Worm (Caenorhabditis elegans) whole organism, mixed stage, embryonic: ENCODE measurements around the gene math-34.
"Not testable (repeated sequence)": the region's sequence is repeated elsewhere in the genome, so short reads cannot be mapped to it uniquely, and the experiment has no call there.

Experiments used
- M03D4.4 ChIP-seq: sonication (generic microtip); optimal IDR thresholded peaks from 2 replicates; lab custom pipeline; 2017; ENCODE audit warnings: mild to moderate bottlenecking, missing genetic modification characterization, missing compliant biosample characterization
- bed-3 ChIP-seq: fragments of 200-800 bp; sonication (Bioruptor generic); optimal IDR thresholded peaks from 3 replicates; lab custom pipeline; 2018; ENCODE audit warnings: mild to moderate bottlenecking, missing genetic modification characterization, moderate library complexity, missing compliant biosample characterization
- blmp-1 ChIP-seq: fragments of 150-350 bp; optimal IDR thresholded peaks from 2 replicates; lab custom pipeline; 2014; ENCODE audit warnings: missing biosample characterization, missing genetic modification characterization
- ceh-39 ChIP-seq: fragments of 150-350 bp; optimal IDR thresholded peaks from 2 replicates; lab custom pipeline; 2014; ENCODE audit warnings: missing biosample characterization, missing genetic modification characterization
- ceh-43 ChIP-seq: fragments of 200-800 bp; sonication (Bioruptor generic); optimal IDR thresholded peaks from 2 replicates; lab custom pipeline; 2018; ENCODE audit warnings: mild to moderate bottlenecking, missing genetic modification characterization, moderate library complexity, missing compliant biosample characterization
- ceh-83 ChIP-seq: fragments of 200-800 bp; sonication (Bioruptor generic); optimal IDR thresholded peaks from 2 replicates; lab custom pipeline; 2018; ENCODE audit warnings: mild to moderate bottlenecking, missing genetic modification characterization, missing compliant biosample characterization
- cnd-1 ChIP-seq: fragments of 200-800 bp; sonication (Bioruptor generic); optimal IDR thresholded peaks from 2 replicates; lab custom pipeline; 2018; ENCODE audit warnings: mild to moderate bottlenecking, missing genetic modification characterization, missing compliant biosample characterization
- drap-1 ChIP-seq: fragments of 200-800 bp; sonication (Bioruptor generic); optimal IDR thresholded peaks from 3 replicates; lab custom pipeline; 2018; ENCODE audit warnings: mild to moderate bottlenecking, missing genetic modification characterization, missing compliant biosample characterization
- flh-1 ChIP-seq: fragments of 200-800 bp; sonication (Bioruptor generic); optimal IDR thresholded peaks from 2 replicates; lab custom pipeline; 2018; ENCODE audit warnings: mild to moderate bottlenecking, missing genetic modification characterization, moderate library complexity, missing compliant biosample characterization
- ham-2 ChIP-seq: fragments of 200-800 bp; sonication (Bioruptor generic); optimal IDR thresholded peaks from 2 replicates; lab custom pipeline; 2018; ENCODE audit warnings: mild to moderate bottlenecking, missing genetic modification characterization, missing compliant biosample characterization
- hlh-1 ChIP-seq: fragments of 150-350 bp; optimal IDR thresholded peaks from 2 replicates; lab custom pipeline; 2014; ENCODE audit warnings: missing biosample characterization, missing genetic modification reagents, missing genetic modification characterization
- lin-13 ChIP-seq: fragments of 150-350 bp; optimal IDR thresholded peaks from 2 replicates; lab custom pipeline; 2014; ENCODE audit warnings: missing biosample characterization, missing genetic modification characterization
- lin-32 ChIP-seq: fragments of 200-800 bp; sonication (Bioruptor generic); optimal IDR thresholded peaks from 2 replicates; lab custom pipeline; 2018; ENCODE audit warnings: mild to moderate bottlenecking, missing genetic modification characterization, missing compliant biosample characterization
- lsy-2 ChIP-seq: fragments of 150-350 bp; optimal IDR thresholded peaks from 2 replicates; lab custom pipeline; 2014; ENCODE audit warnings: missing biosample characterization, missing genetic modification characterization
- mab-5 ChIP-seq: fragments of 150-350 bp; optimal IDR thresholded peaks from 2 replicates; lab custom pipeline; 2014; ENCODE audit warnings: missing biosample characterization, missing genetic modification characterization
- mep-1 ChIP-seq: fragments of 150-350 bp; optimal IDR thresholded peaks from 2 replicates; lab custom pipeline; 2017; ENCODE audit warnings: missing biosample characterization, missing genetic modification reagents, missing genetic modification characterization, inconsistent platforms
- mls-2 ChIP-seq: sonication (generic microtip); optimal IDR thresholded peaks from 2 replicates; lab custom pipeline; 2016; ENCODE audit warnings: mild to moderate bottlenecking, missing genetic modification characterization, moderate library complexity, missing compliant biosample characterization
- nhr-12 ChIP-seq: fragments of 150-350 bp; optimal IDR thresholded peaks from 2 replicates; lab custom pipeline; 2014; ENCODE audit warnings: missing biosample characterization, missing genetic modification characterization
- nhr-2 ChIP-seq: fragments of 150-350 bp; optimal IDR thresholded peaks from 2 replicates; lab custom pipeline; 2014; ENCODE audit warnings: missing biosample characterization, missing genetic modification characterization
- nhr-237 ChIP-seq: fragments of 150-350 bp; optimal IDR thresholded peaks from 2 replicates; lab custom pipeline; 2014; ENCODE audit warnings: missing biosample characterization, missing genetic modification characterization
- nhr-28 ChIP-seq: fragments of 150-350 bp; optimal IDR thresholded peaks from 2 replicates; lab custom pipeline; 2014; ENCODE audit warnings: missing biosample characterization, missing genetic modification characterization
- nhr-76 ChIP-seq: sonication (generic microtip); optimal IDR thresholded peaks from 2 replicates; lab custom pipeline; 2017; ENCODE audit warnings: missing biosample characterization, missing genetic modification characterization
- pha-4 ChIP-seq: fragments of 150-350 bp; optimal IDR thresholded peaks from 2 replicates; lab custom pipeline; 2018; ENCODE audit warnings: missing biosample characterization, missing genetic modification reagents, missing genetic modification characterization
- sem-2 ChIP-seq: fragments of 200-800 bp; sonication (Bioruptor generic); optimal IDR thresholded peaks from 2 replicates; lab custom pipeline; 2018; ENCODE audit warnings: mild to moderate bottlenecking, missing genetic modification characterization, missing compliant biosample characterization
- snpc-4 ChIP-seq: fragments of 150-350 bp; optimal IDR thresholded peaks from 2 replicates; lab custom pipeline; 2014; ENCODE audit warnings: missing biosample characterization, missing genetic modification characterization
- sptf-1 ChIP-seq: sonication (generic microtip); optimal IDR thresholded peaks from 2 replicates; lab custom pipeline; 2017; ENCODE audit warnings: mild to moderate bottlenecking, missing genetic modification characterization, moderate library complexity, missing compliant biosample characterization
- unc-120 ChIP-seq: sonication (generic microtip); optimal IDR thresholded peaks from 2 replicates; lab custom pipeline; 2017; ENCODE audit warnings: missing genetic modification characterization, missing compliant biosample characterization; ENCODE audit not compliant: poor library complexity, severe bottlenecking
- unc-39 ChIP-seq: fragments of 150-350 bp; optimal IDR thresholded peaks from 2 replicates; lab custom pipeline; 2014; ENCODE audit warnings: missing biosample characterization, missing genetic modification characterization
- unc-62 ChIP-seq: fragments of 150-350 bp; optimal IDR thresholded peaks from 2 replicates; lab custom pipeline; 2014; ENCODE audit warnings: missing biosample characterization, missing genetic modification reagents, missing genetic modification characterization
- zip-8 ChIP-seq: fragments of 150-350 bp; optimal IDR thresholded peaks from 2 replicates; lab custom pipeline; 2014; ENCODE audit warnings: missing biosample characterization, missing genetic modification characterization

math-34 gene

ce11 chrII:1024684-1025083 is 4.1 kb upstream of the math-34 start, which contains the start of gene btb-11:
btb-11 (minus strand) TSS chrII:1024784.
- not testable (repeated sequence) for TF ChIP-seq ceh-39, nhr-76, M03D4.4 (tag; lab: Kevin White, UChicago)

ce11 chrII:1026670-1027069 is 2.1 kb upstream of the math-34 start, which contains the start of gene M01D1.12:
M01D1.12 (plus strand) TSS chrII:1026970.
- TF ChIP-seq lsy-2 (tag; lab: Kevin White, UChicago) (no peak), pha-4 (tag; lab: Kevin White, UChicago) (no peak), mep-1 (tag; lab: Kevin White, UChicago) (no peak), M03D4.4 (tag; lab: Kevin White, UChicago) (no peak), cnd-1 (tag; lab: Kevin White, UChicago) (no peak), nhr-76 (tag; lab: Kevin White, UChicago) (no peak), zip-8 (tag; lab: Kevin White, UChicago) (no peak), drap-1 (no peak), sptf-1 (tag; lab: Kevin White, UChicago) (no peak), sem-2 (GFP tag; lab: Kevin White, UChicago) (no peak), flh-1 (GFP tag; lab: Kevin White, UChicago) (no peak), mls-2 (tag; lab: Kevin White, UChicago) (no peak)

ce11 chrII:1040464-1040863 is 11.7 kb downstream of the math-34 start, which contains the start of gene fbxb-39:
fbxb-39 (minus strand) TSS chrII:1040564.
- TF ChIP-seq nhr-12 (no peak), unc-39 (tag; lab: Kevin White, UChicago) (no peak), ceh-83 (GFP tag; lab: Kevin White, UChicago) (no peak)
- TF ChIP-seq, all 35 proteins: peak for 0

- TF ChIP-seq unc-62, result no peak
- no peak for TF ChIP-seq M03D4.4 (tag; lab: Kevin White, UChicago)
- TF ChIP-seq hlh-1 (tag; lab: Kevin White, UChicago), result peak; percentile 4
- no peak for TF ChIP-seq ceh-83 (GFP tag; lab: Kevin White, UChicago)
- no peak for TF ChIP-seq nhr-2
- TF ChIP-seq mab-5 (tag; lab: Kevin White, UChicago), result no peak
- no peak for TF ChIP-seq nhr-237
- TF ChIP-seq zip-8 (tag; lab: Kevin White, UChicago), result no peak
- no peak for TF ChIP-seq mep-1 (tag; lab: Kevin White, UChicago)
- TF ChIP-seq ceh-39 (tag; lab: Kevin White, UChicago), result peak; percentile 53
- no peak for TF ChIP-seq nhr-28
- TF ChIP-seq, all 35 proteins: peak for 2
Observed at ce11 chrII:1042227-1042626, 13.5 kb downstream of the math-34 start, which contains the start of gene fbxb-41. fbxb-41 (minus strand) TSS chrII:1042327.

- TF ChIP-seq zip-8 (tag; lab: Kevin White, UChicago), result peak; percentile 84
Observed at ce11 chrII:1043932-1044331, 15.2 kb downstream of the math-34 start, which contains the start of gene fbxb-45. fbxb-45 (minus strand) TSS chrII:1044032.

- TF ChIP-seq snpc-4 (tag; lab: Kevin White, UChicago), result no peak
- no peak for TF ChIP-seq lin-32
- TF ChIP-seq ceh-83 (GFP tag; lab: Kevin White, UChicago), result no peak
- no peak for TF ChIP-seq unc-120
- no peak for TF ChIP-seq M03D4.4 (tag; lab: Kevin White, UChicago)
- TF ChIP-seq ham-2, result no peak
- no peak for TF ChIP-seq lin-13 (tag; lab: Kevin White, UChicago)
- no peak for TF ChIP-seq flh-1 (GFP tag; lab: Kevin White, UChicago)
- TF ChIP-seq drap-1, result no peak
- no peak for TF ChIP-seq bed-3 (GFP tag; lab: Kevin White, UChicago)
Observed at ce11 chrII:1045692-1046091, 16.9 kb downstream of the math-34 start, which contains the start of gene str-148. str-148 (plus strand) TSS chrII:1045992.

- no peak for TF ChIP-seq cnd-1 (tag; lab: Kevin White, UChicago)
- TF ChIP-seq blmp-1 (tag; lab: Kevin White, UChicago), result no peak
- no peak for TF ChIP-seq nhr-76 (tag; lab: Kevin White, UChicago)
- TF ChIP-seq ceh-43 (GFP tag; lab: Kevin White, UChicago), result no peak
- TF ChIP-seq hlh-1 (tag; lab: Kevin White, UChicago), result no peak
- no peak for TF ChIP-seq sem-2 (GFP tag; lab: Kevin White, UChicago)
Observed at ce11 chrII:1046937-1047336, 18.2 kb downstream of the math-34 start.
